Worm (Caenorhabditis elegans) whole organism, young adult: ENCODE measurements around the gene srh-216.

Experiments used
- B0019.2 ChIP-seq: fragments of 200-800 bp; sonication (Bioruptor generic); conservative IDR thresholded peaks from 2 replicates; pipeline ENCODE4 v1.3.6; 2022; ENCODE audit warnings: missing genetic modification reagents, missing genetic modification characterization, missing compliant biosample characterization
- F10E7.11 ChIP-seq: sonication (generic microtip); optimal IDR thresholded peaks from 2 replicates; lab custom pipeline; 2017; ENCODE audit warnings: mild to moderate bottlenecking, missing genetic modification characterization, moderate library complexity, missing compliant biosample characterization
- F49E8.2 ChIP-seq: sonication (generic microtip); optimal IDR thresholded peaks from 3 replicates; lab custom pipeline; 2017; ENCODE audit warnings: missing genetic modification characterization, mild to moderate bottlenecking, missing compliant biosample characterization, antibody characterized with exemption, moderate library complexity; ENCODE audit not compliant: insufficient read depth
- F52B5.7 ChIP-seq: sonication (generic microtip); optimal IDR thresholded peaks from 2 replicates; lab custom pipeline; 2016; ENCODE audit warnings: mild to moderate bottlenecking, missing genetic modification characterization, missing compliant biosample characterization
- K12H6.12 ChIP-seq: fragments of 200-800 bp; sonication (Bioruptor generic); optimal IDR thresholded peaks from 2 replicates; lab custom pipeline; 2018; ENCODE audit warnings: mild to moderate bottlenecking, missing genetic modification characterization, missing compliant biosample characterization
- Y53G8AR.9 ChIP-seq: fragments of 200-800 bp; sonication (Bioruptor generic); conservative IDR thresholded peaks from 2 replicates; pipeline ENCODE4 v1.3.6; 2022; ENCODE audit warnings: missing genetic modification reagents, missing genetic modification characterization, missing compliant biosample characterization
- Y95B8A.8 ChIP-seq: fragments of 200-800 bp; sonication (Bioruptor generic); IDR thresholded peaks from 2 replicates; pipeline ENCODE4 v1.3.6; 2022; ENCODE audit warnings: missing genetic modification reagents, missing genetic modification characterization, missing compliant biosample characterization
- attf-6 ChIP-seq: fragments of 200-800 bp; sonication (Bioruptor generic); IDR thresholded peaks from 2 replicates; pipeline ENCODE4 v1.3.6; 2022; ENCODE audit warnings: missing genetic modification reagents, missing genetic modification characterization, missing compliant biosample characterization
- ceh-100 ChIP-seq: fragments of 200-800 bp; sonication (Bioruptor generic); IDR thresholded peaks from 2 replicates; pipeline ENCODE4 v1.3.6; 2022; ENCODE audit warnings: missing genetic modification reagents, missing genetic modification characterization, missing compliant biosample characterization
- ceh-79 ChIP-seq: sonication (generic microtip); optimal IDR thresholded peaks from 2 replicates; lab custom pipeline; 2017; ENCODE audit warnings: mild to moderate bottlenecking, missing genetic modification characterization, missing compliant biosample characterization
- ceh-91 ChIP-seq: fragments of 200-800 bp; sonication (Bioruptor generic); IDR thresholded peaks from 2 replicates; pipeline ENCODE4 v1.3.6; 2022; ENCODE audit warnings: missing genetic modification reagents, missing genetic modification characterization, missing compliant biosample characterization
- chd-7 ChIP-seq: sonication (generic microtip); optimal IDR thresholded peaks from 2 replicates; lab custom pipeline; 2016; ENCODE audit warnings: mild to moderate bottlenecking, missing genetic modification characterization, moderate library complexity, missing compliant biosample characterization
- die-1 ChIP-seq: sonication (generic microtip); optimal IDR thresholded peaks from 2 replicates; lab custom pipeline; 2016; ENCODE audit warnings: missing genotype, mild to moderate bottlenecking, missing genetic modification characterization, missing compliant biosample characterization
- dpl-1 ChIP-seq: fragments of 150-350 bp; optimal IDR thresholded peaks from 2 replicates; lab custom pipeline; 2014; ENCODE audit warnings: missing biosample characterization, missing genetic modification reagents, missing genetic modification characterization
- ekl-4 ChIP-seq: fragments of 200-800 bp; sonication (Bioruptor generic); IDR thresholded peaks from 2 replicates; pipeline ENCODE4 v1.3.6; 2022; ENCODE audit warnings: missing genetic modification reagents, missing genetic modification characterization, missing compliant biosample characterization
- ets-4 ChIP-seq: fragments of 200-800 bp; sonication (Bioruptor generic); optimal IDR thresholded peaks from 2 replicates; lab custom pipeline; 2018; ENCODE audit warnings: mild to moderate bottlenecking, missing genetic modification characterization, missing compliant biosample characterization
- hmg-20 ChIP-seq: fragments of 200-800 bp; sonication (Bioruptor generic); IDR thresholded peaks from 2 replicates; pipeline ENCODE4 v1.3.6; 2022; ENCODE audit warnings: missing genetic modification reagents, missing genetic modification characterization, missing compliant biosample characterization
- hsf-1 ChIP-seq: fragments of 200-800 bp; sonication (Bioruptor generic); IDR thresholded peaks from 2 replicates; pipeline ENCODE4 v1.3.6; 2022; ENCODE audit warnings: missing genetic modification reagents, missing genetic modification characterization, missing compliant biosample characterization
- lin-40 ChIP-seq: sonication (generic microtip); optimal IDR thresholded peaks from 2 replicates; lab custom pipeline; 2016; ENCODE audit warnings: missing genetic modification characterization, mild to moderate bottlenecking, missing compliant biosample characterization, missing genotype, missing genetic modification reagents
- lir-1 ChIP-seq: fragments of 200-800 bp; sonication (Bioruptor generic); conservative IDR thresholded peaks from 2 replicates; pipeline ENCODE4 v1.3.6; 2022; ENCODE audit warnings: missing genetic modification reagents, missing genetic modification characterization, missing compliant biosample characterization
- madf-8 ChIP-seq: fragments of 200-800 bp; sonication (Bioruptor generic); conservative IDR thresholded peaks from 2 replicates; pipeline ENCODE4 v1.3.6; 2022; ENCODE audit warnings: missing genetic modification reagents, missing genetic modification characterization, missing compliant biosample characterization
- mel-28 ChIP-seq: sonication (generic microtip); optimal IDR thresholded peaks from 2 replicates; lab custom pipeline; 2016; ENCODE audit warnings: borderline replicate concordance, mild to moderate bottlenecking, missing genetic modification characterization, missing compliant biosample characterization
- mxl-1 ChIP-seq: sonication (generic microtip); optimal IDR thresholded peaks from 2 replicates; lab custom pipeline; 2016; ENCODE audit warnings: missing genetic modification characterization, missing compliant biosample characterization
- nfya-2 ChIP-seq: fragments of 200-800 bp; sonication (Bioruptor generic); IDR thresholded peaks from 2 replicates; pipeline ENCODE4 v1.3.6; 2022; ENCODE audit warnings: missing genetic modification reagents, missing genetic modification characterization, missing compliant biosample characterization
- nhr-120 ChIP-seq: fragments of 200-800 bp; sonication (Bioruptor generic); IDR thresholded peaks from 2 replicates; pipeline ENCODE4 v1.3.6; 2022; ENCODE audit warnings: missing genetic modification characterization, missing compliant biosample characterization
- rpc-1 ChIP-seq, 2 experiments: fragments of 150-350 bp in 1 of 2; sonication (generic microtip) in 1 of 2; optimal IDR thresholded peaks; 2 replicates each; lab custom pipeline; 2014 to 2018; ENCODE audit warnings: missing biosample characterization in 1 of 2, missing genetic modification characterization in 1 of 2, missing genetic modification reagents in 1 of 2, missing genotype in 1 of 2
- tbp1 ChIP-seq: fragments of 200-800 bp; sonication (Bioruptor generic); optimal IDR thresholded peaks from 2 replicates; lab custom pipeline; 2018; ENCODE audit warnings: mild to moderate bottlenecking, missing genetic modification characterization, missing compliant biosample characterization
- tbx-9 ChIP-seq: sonication (generic microtip); optimal IDR thresholded peaks from 2 replicates; lab custom pipeline; 2016; ENCODE audit warnings: borderline replicate concordance, missing genetic modification characterization, inconsistent platforms, missing compliant biosample characterization
- tlf-1 ChIP-seq: fragments of 200-800 bp; sonication (Bioruptor generic); optimal IDR thresholded peaks from 2 replicates; lab custom pipeline; 2018; ENCODE audit warnings: mild to moderate bottlenecking, missing genetic modification characterization, missing compliant biosample characterization
- zim-3 ChIP-seq: sonication (generic microtip); optimal IDR thresholded peaks from 2 replicates; lab custom pipeline; 2017; ENCODE audit warnings: mild to moderate bottlenecking, missing genetic modification characterization, moderate library complexity, missing compliant biosample characterization
- ztf-18 ChIP-seq: sonication (generic microtip); optimal IDR thresholded peaks from 2 replicates; lab custom pipeline; 2016; ENCODE audit warnings: missing genotype, mild to moderate bottlenecking, missing genetic modification characterization, missing compliant biosample characterization
- ztf-22 ChIP-seq: fragments of 200-800 bp; sonication (Bioruptor generic); optimal IDR thresholded peaks from 2 replicates; lab custom pipeline; 2018; ENCODE audit warnings: mild to moderate bottlenecking, missing genetic modification characterization, moderate library complexity, missing compliant biosample characterization
- ztf-28 ChIP-seq: fragments of 200-800 bp; sonication (Bioruptor generic); IDR thresholded peaks from 2 replicates; pipeline ENCODE4 v1.3.6; 2022; ENCODE audit warnings: missing genetic modification reagents, missing genetic modification characterization, missing compliant biosample characterization

The srh-216 gene

DNA sequence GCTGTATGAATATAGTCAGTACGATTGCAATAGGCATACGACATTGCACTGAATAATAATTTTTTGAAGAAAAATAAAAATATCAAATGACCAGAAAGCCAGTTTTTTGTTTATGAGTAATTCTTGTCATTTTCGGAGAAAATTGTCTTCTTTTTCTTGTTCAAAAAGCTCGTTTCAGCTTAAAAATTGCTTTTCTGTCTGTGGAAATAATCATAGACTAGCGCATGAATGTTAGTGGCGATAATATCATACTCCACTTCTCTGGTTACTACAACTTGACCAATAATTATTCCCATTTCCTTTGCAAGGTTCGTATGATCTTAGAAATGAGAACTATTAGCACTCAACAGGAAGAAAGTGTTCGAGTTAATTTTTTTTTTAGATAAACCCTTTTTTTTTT is at the start of gene srh-216:
Gene srh-216, minus strand, starts transcription at position 101 of the 400 bp plus-strand sequence.
- TF ChIP-seq die-1 (tag; lab: Kevin White, UChicago) (no peak), madf-8 (GFP tag; lab: Robert Waterston, UW) (no peak)

DNA sequence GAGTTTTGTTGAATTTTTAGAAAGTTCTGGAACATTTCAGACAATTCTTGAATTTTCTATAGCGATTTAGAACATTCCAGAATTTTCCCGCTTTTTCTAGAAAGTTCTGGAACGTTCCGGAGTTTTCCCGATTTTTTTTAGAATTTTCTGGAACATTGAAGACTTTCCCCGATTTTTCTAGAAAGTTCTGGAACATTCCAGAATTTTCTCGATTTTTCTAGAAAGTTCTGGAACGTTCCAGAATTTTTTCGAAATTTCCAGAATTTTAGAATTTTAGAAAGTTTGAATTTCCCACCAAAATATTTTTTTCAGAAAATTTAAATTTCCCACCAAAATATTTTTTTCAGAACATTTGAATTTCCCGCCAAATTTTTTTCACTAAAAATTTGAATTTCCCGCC is 49.7 kb upstream of the srh-216 start:
- peak; percentile 92 for TF ChIP-seq hsf-1 (GFP tag; lab: Robert Waterston, UW)

DNA sequence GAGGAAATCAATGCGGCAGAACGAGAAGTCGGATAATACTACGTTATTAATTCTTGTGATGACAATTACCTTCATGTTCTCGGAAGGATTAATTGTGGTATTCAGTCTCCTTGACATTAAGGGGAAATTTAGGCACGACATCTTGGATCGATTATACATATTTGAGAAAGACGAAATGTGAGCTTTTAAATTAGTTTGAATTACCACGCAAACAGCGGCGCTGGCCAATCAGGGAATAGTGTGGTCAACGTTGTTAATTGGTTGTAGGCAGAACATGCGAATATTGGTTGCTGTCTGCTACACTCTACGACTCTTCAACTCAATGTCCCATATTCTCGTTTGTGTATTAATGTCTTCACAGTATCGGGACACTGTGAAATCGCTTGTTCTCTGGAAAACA is 47.6 kb upstream of the srh-216 start, which contains the start of gene F49A5.10:
Gene F49A5.10, plus strand, starts transcription at position 301 of the 400 bp plus-strand sequence.
- TF ChIP-seq F52B5.7 (no peak), ztf-28 (GFP tag; lab: Robert Waterston, UW) (no peak), dpl-1 (GFP tag; lab: Kevin White, UChicago) (no peak), K12H6.12 (no peak), zim-3 (no peak), attf-6 (GFP tag; lab: Robert Waterston, UW) (no peak), mel-28 (no peak), Y53G8AR.9 (GFP tag; lab: Robert Waterston, UW) (no peak), hsf-1 (GFP tag; lab: Robert Waterston, UW) (no peak), hmg-20 (GFP tag; lab: Robert Waterston, UW) (no peak), ztf-18 (tag; lab: Kevin White, UChicago) (no peak)

DNA sequence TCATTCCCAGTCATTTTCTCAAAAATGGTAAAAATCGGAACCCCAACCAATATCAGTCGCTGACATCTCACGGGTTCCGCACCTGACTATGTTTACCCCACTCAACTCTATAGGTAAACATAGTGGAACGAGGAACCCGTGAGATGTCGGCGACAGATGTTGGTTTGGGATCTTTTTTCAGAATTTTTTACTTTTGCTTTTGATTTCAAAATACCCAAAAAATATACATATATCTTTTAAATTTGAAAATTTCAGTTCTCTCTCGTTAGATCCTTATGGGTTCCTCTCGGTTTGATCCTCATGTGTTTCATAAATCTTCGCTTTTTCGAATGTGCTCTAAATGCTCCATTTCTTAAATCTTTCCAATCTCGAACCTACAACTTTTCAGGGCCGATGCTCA is 46.3 kb upstream of the srh-216 start, which contains the start of gene srw-23:
Gene srw-23, plus strand, starts transcription at position 301 of the 400 bp plus-strand sequence.
- no peak for TF ChIP-seq Y53G8AR.9 (GFP tag; lab: Robert Waterston, UW)
- no peak for TF ChIP-seq F49E8.2 (tag; lab: Kevin White, UChicago)
- no peak for TF ChIP-seq F10E7.11 (tag; lab: Kevin White, UChicago)
- no peak for TF ChIP-seq chd-7
- TF ChIP-seq ceh-100 = no peak
- TF ChIP-seq lin-40 = no peak
- no peak for TF ChIP-seq rpc-1 (optimal IDR thresholded peaks at IDR 0.05; lab: Kevin White, UChicago)
- TF ChIP-seq rpc-1 (tag; optimal IDR thresholded peaks at IDR 0.05; lab: Kevin White, UChicago) = no peak
- no peak for TF ChIP-seq tbp1
- no peak for TF ChIP-seq tlf-1 (GFP tag; lab: Kevin White, UChicago)
- TF ChIP-seq, all 124 proteins: peak for 0

DNA sequence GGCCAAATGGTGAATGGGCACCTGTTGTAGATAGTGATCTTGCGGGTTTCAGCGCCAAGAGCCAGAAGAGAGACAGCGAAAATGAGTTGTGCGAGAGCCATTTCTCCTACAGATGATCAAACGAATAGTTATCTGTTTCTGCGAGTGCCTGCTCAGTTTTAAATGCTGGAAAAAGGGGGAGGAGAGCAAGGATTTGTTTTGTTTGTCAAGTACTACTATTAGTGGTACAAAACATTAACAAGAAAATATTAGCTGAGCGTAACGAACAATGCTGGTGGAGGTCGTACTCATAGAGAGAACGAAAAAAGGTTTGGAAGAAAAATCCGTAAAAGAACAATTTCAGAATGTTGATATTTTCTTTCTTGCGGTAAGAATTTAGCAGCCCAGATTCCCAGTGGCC is 44.0 kb upstream of the srh-216 start, which contains the start of gene thn-4:
Gene thn-4, minus strand, starts transcription at position 101 of the 400 bp plus-strand sequence.
- TF ChIP-seq ets-4 (GFP tag; lab: Kevin White, UChicago) (no peak), ceh-100 (no peak), ceh-79 (tag; lab: Kevin White, UChicago) (no peak), nfya-2 (GFP tag; lab: Robert Waterston, UW) (no peak), F49E8.2 (tag; lab: Kevin White, UChicago) (no peak), nhr-120 (GFP tag; lab: Robert Waterston, UW) (no peak), ceh-91 (GFP tag; lab: Robert Waterston, UW) (no peak), B0019.2 (GFP tag; lab: Robert Waterston, UW) (no peak), tbp1 (no peak), mxl-1 (tag; lab: Kevin White, UChicago) (no peak), tbx-9 (tag; lab: Kevin White, UChicago) (no peak), ztf-22 (GFP tag; lab: Kevin White, UChicago) (no peak), Y95B8A.8 (no peak), lir-1 (GFP tag; lab: Robert Waterston, UW) (no peak), ekl-4 (GFP tag; lab: Robert Waterston, UW) (no peak)
